Fruit fly (Drosophila melanogaster): Measurements from ENCODE around the gene IFT54.

The IFT54 gene

dm6 chr3R:14282215-14283041 is 19.8 kb upstream of the IFT54 start:
- TF ChIP-seq ttk (optimal IDR thresholded peaks at IDR 0.05) = no peak
- no peak for TF ChIP-seq Sin3A (optimal IDR thresholded peaks at IDR 0.05)
- no peak for TF ChIP-seq psq (optimal IDR thresholded peaks at IDR 0.05)
- no peak for TF ChIP-seq Myc (optimal IDR thresholded peaks at IDR 0.05)
- no peak for TF ChIP-seq h (optimal IDR thresholded peaks at IDR 0.05)
- no peak for TF ChIP-seq insv (optimal IDR thresholded peaks at IDR 0.05)

DNA sequence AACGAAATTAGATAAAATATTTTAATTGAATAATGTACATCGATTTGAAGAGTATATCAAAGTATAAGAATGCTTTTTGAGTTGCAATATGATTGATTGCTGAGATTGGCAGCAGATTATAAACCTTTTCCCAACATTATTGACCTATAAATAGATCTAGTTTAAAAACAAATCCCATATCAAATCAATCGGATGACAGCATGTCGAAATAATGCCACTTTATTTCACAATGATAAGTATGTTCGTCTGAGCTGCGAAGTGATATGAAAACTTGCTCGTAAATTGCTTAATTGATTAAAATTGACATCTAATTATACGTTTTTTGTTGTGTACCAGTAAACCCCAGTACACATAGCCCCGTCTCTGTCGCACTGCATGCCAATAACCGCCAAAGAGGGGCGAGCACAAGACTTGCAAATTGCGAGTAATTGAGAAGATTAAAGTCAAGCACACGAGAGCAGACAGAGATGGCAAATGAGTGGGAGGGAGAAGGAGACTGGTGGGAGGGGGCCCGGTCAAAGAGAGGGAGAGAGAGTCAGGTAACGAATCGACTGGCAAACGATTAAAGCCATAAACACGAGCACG is 19.1 kb upstream of the IFT54 start:
- TF ChIP-seq h (optimal IDR thresholded peaks at IDR 0.05) = no peak
- no peak for TF ChIP-seq insv (optimal IDR thresholded peaks at IDR 0.05)
- no peak for TF ChIP-seq ttk (optimal IDR thresholded peaks at IDR 0.05)
- no peak for TF ChIP-seq psq (optimal IDR thresholded peaks at IDR 0.05)
- no peak for TF ChIP-seq Sin3A (optimal IDR thresholded peaks at IDR 0.05)
- TF ChIP-seq Myc (optimal IDR thresholded peaks at IDR 0.05) = no peak

dm6 chr3R:14283754-14284421 is 18.3 kb upstream of the IFT54 start:
- no peak for TF ChIP-seq h (optimal IDR thresholded peaks at IDR 0.05)
- TF ChIP-seq Sin3A (optimal IDR thresholded peaks at IDR 0.05) = no peak
- TF ChIP-seq insv (optimal IDR thresholded peaks at IDR 0.05) = no peak
- no peak for TF ChIP-seq ttk (optimal IDR thresholded peaks at IDR 0.05)
- TF ChIP-seq Myc (optimal IDR thresholded peaks at IDR 0.05) = no peak
- no peak for TF ChIP-seq psq (optimal IDR thresholded peaks at IDR 0.05)

DNA sequence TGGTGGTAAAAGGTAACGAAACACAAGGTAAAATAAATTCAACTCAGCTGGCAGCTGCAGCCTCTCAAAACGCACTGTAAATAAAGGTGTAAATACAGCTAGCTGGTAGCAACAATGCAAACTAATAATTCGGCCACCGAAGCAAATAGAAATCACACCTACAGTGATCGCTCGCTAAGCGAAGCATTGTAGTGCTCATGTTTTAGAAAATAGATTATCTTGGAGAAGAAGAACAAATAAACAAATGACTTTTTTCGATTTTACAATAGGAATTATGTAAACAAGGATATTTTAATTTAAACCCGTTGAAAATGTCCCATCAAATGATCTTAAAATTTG is 17.8 kb upstream of the IFT54 start:
- TF ChIP-seq ttk (optimal IDR thresholded peaks at IDR 0.05) (no peak), Sin3A (optimal IDR thresholded peaks at IDR 0.05) (no peak)

dm6 chr3R:14285059-14285953 is 16.9 kb upstream of the IFT54 start:
- TF ChIP-seq ttk (optimal IDR thresholded peaks at IDR 0.05) (no peak), insv (optimal IDR thresholded peaks at IDR 0.05) (no peak), Sin3A (optimal IDR thresholded peaks at IDR 0.05) (no peak), Myc (optimal IDR thresholded peaks at IDR 0.05) (no peak), psq (optimal IDR thresholded peaks at IDR 0.05) (no peak), h (optimal IDR thresholded peaks at IDR 0.05) (no peak)

DNA sequence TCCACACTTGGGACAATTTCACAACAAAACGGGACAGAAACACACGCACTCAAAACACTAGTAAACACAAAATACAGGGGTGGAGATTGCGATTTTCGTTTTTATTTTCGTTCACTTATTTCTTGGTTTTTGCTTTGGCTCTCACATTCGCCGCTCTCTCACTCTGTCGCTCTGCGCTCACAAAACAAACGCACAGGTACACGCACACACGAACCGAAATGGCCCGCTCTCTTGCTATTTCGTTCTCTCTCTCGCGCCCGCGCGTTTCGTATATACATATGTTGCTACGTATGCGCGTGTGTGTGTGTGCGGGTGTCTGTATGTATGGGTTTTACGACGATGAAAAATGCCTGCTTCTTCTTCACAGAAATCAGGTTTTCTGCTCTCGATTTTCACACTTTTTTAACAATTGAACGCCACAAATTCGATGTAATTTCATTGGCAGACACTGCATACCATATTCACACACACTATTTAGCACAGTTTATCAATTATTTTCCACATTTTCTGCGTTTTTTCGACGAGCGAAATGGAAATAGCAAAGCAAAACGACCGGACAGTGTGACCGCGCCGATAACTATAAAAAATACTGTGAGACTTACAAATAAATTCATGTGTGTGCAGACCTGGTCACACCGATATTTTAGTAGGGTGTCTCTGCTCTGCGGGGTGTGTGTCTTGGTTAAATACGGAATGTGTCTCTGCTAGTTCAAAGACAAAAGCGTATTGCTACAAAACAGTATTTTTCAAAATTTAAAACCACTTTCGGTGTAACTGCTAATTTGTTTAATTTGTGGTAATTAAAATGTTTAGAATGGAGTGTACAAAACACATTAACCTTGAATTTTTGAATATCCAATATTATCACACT is 15.7 kb upstream of the IFT54 start, which contains the start of gene trx:
TSS of gene trx (minus strand) at position 584 of the 871 bp plus-strand sequence.
- TF ChIP-seq Myc (optimal IDR thresholded peaks at IDR 0.05) (no peak), insv (optimal IDR thresholded peaks at IDR 0.05) (no peak), Sin3A (optimal IDR thresholded peaks at IDR 0.05) (no peak), h (optimal IDR thresholded peaks at IDR 0.05) (no peak), psq (optimal IDR thresholded peaks at IDR 0.05) (no peak), ttk (optimal IDR thresholded peaks at IDR 0.05) (no peak)

DNA sequence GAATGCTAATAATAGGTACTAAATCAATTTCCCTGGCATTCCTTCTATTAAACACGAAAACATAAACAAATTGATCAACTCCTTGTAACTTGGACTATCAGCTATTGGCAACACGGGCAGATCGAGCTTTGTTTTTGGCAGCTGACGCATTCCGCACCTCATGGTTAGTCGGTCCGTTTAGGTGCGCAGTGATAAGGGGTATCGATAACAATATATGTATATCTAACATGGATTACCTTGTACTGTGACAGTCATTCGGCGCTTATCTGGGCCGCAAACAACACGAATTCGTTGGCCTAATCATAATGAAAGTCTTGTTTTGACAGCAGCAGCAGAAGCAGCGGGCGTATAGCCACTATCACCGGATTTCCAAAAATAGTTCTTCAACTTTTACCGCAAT is 14.2 kb upstream of the IFT54 start:
- TF ChIP-seq psq (optimal IDR thresholded peaks at IDR 0.05) = no peak
- TF ChIP-seq Sin3A (optimal IDR thresholded peaks at IDR 0.05) = no peak
- TF ChIP-seq h (optimal IDR thresholded peaks at IDR 0.05) = no peak
- no peak for TF ChIP-seq insv (optimal IDR thresholded peaks at IDR 0.05)
- TF ChIP-seq ttk (optimal IDR thresholded peaks at IDR 0.05) = no peak
- no peak for TF ChIP-seq Myc (optimal IDR thresholded peaks at IDR 0.05)

DNA sequence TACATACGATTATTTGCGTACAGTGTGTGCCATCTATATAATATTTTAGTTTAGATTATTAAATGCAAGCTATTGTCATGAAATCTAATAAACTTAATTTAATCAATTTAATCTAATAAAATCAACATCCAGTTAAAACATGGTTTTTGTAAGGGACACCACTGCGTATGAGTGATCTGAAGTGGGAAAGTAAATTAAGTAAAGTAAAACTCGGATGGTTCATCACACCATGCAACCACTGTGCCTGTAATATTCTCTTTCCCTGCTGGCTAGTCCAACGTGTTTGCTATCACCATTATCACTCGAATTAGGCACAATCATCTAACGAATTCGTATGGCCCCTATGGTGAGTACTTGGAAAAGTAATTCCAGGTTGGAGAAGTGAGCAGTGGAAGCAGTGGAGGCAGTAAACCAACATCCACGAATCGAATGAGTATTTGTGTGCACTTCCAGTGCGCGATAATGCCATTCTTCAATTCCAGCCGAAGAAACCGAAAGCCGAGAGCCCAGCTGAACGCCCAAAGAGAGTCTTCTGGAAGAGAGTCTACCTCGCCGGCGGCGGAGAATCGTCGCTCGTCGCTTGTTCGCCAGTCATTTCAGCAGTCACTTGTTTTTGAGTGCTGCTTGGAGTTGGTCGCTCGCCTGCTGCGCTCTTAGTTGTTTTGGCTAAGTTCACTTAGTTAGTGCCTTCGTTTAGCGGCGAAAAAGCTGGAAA is 13.4 kb upstream of the IFT54 start, which contains the start of gene red:
TSS of gene red (plus strand) at position 403 of the 715 bp plus-strand sequence.
- TF ChIP-seq insv (optimal IDR thresholded peaks at IDR 0.05) (no peak), Myc (optimal IDR thresholded peaks at IDR 0.05) (no peak), ttk (optimal IDR thresholded peaks at IDR 0.05) (no peak), Sin3A (optimal IDR thresholded peaks at IDR 0.05) (no peak), psq (optimal IDR thresholded peaks at IDR 0.05) (no peak)

DNA sequence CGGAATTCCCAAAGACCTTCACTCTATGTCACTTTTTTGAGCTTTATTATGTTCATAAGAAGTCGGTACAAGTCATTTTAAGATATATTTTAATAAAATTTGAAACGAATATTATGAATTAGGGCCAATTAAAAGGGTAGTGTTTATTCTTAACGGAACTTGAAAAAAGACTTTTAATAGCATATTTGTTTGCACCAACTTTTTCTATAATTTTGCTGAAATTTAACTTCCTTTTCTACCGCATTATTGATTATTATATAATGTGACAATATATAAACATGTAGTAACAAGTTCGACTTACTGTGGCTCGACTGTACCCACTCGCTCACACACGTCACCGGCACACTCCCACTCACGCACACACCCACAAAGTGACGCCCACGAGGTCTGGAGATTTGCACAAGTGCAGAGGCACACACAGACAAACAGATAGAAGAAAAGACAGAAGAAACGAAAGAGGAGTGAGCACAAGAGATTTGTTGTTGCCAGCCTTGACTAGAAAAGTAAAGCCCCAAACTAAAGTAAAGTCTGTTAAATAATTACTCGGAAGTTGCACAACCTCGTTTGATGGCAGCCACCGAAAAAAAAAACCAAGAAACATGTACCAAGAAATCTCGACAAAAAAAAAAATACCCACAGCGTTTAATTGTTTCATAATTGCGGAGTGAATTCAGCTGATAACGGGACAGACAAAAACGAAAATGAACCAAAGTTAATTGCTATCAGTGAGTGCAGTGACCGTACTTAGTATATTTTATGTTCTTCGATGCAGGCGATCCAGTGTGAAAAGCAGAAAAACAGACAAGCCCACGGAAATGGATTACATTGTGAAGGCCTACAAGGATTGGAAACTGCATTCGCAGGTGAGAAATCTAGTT is 12.0 kb upstream of the IFT54 start:
- TF ChIP-seq psq (optimal IDR thresholded peaks at IDR 0.05) (no peak), Myc (optimal IDR thresholded peaks at IDR 0.05) (no peak), h (optimal IDR thresholded peaks at IDR 0.05) (no peak), insv (optimal IDR thresholded peaks at IDR 0.05) (no peak), Sin3A (optimal IDR thresholded peaks at IDR 0.05) (no peak), ttk (optimal IDR thresholded peaks at IDR 0.05) (no peak)
